Worm (Caenorhabditis elegans) whole organism, late embryonic: ENCODE results near the gene ribo-1.

Source experiments
- ama-1 ChIP-seq: fragments of 150-350 bp; optimal IDR thresholded peaks from 2 replicates; lab custom pipeline; 2014
- ceh-24 ChIP-seq: sonication (generic microtip); optimal IDR thresholded peaks from 2 replicates; lab custom pipeline; 2016; ENCODE audit warnings: mild to moderate bottlenecking, missing genetic modification characterization, missing compliant biosample characterization
- ceh-9 ChIP-seq: sonication (generic microtip); optimal IDR thresholded peaks from 2 replicates; lab custom pipeline; 2016; ENCODE audit warnings: mild to moderate bottlenecking, missing genetic modification characterization, inconsistent platforms, missing compliant biosample characterization
- che-1 ChIP-seq: sonication (generic microtip); optimal IDR thresholded peaks from 2 replicates; lab custom pipeline; 2016; ENCODE audit warnings: mild to moderate bottlenecking, missing genetic modification characterization, missing compliant biosample characterization
- dmd-4 ChIP-seq: sonication (generic microtip); optimal IDR thresholded peaks from 2 replicates; lab custom pipeline; 2016; ENCODE audit warnings: borderline replicate concordance, missing genetic modification characterization, missing compliant biosample characterization
- dve-1 ChIP-seq: sonication (generic microtip); optimal IDR thresholded peaks from 2 replicates; lab custom pipeline; 2017; ENCODE audit warnings: antibody characterized with exemption, mild to moderate bottlenecking, missing genetic modification characterization, missing compliant biosample characterization
- hlh-15 ChIP-seq: sonication (generic microtip); optimal IDR thresholded peaks from 2 replicates; lab custom pipeline; 2016; ENCODE audit warnings: missing genetic modification characterization, missing compliant biosample characterization
- nhr-11 ChIP-seq: fragments of 150-350 bp; optimal IDR thresholded peaks from 2 replicates; lab custom pipeline; 2014; ENCODE audit warnings: missing biosample characterization, missing genetic modification characterization
- pha-2 ChIP-seq: sonication (generic microtip); optimal IDR thresholded peaks from 2 replicates; lab custom pipeline; 2017; ENCODE audit warnings: mild to moderate bottlenecking, missing genetic modification characterization, missing compliant biosample characterization
- pqm-1 ChIP-seq: sonication (generic microtip); optimal IDR thresholded peaks from 2 replicates; lab custom pipeline; 2016; ENCODE audit warnings: missing genetic modification characterization, missing compliant biosample characterization
- sox-4 ChIP-seq: sonication (generic microtip); optimal IDR thresholded peaks from 2 replicates; lab custom pipeline; 2017; ENCODE audit warnings: mild to moderate bottlenecking, missing genetic modification characterization, inconsistent platforms, missing compliant biosample characterization
- syd-9 ChIP-seq: sonication (generic microtip); optimal IDR thresholded peaks from 2 replicates; lab custom pipeline; 2016; ENCODE audit warnings: mild to moderate bottlenecking, missing genetic modification characterization, moderate library complexity, missing compliant biosample characterization
- unc-42 ChIP-seq: sonication (generic microtip); optimal IDR thresholded peaks from 2 replicates; lab custom pipeline; 2016; ENCODE audit warnings: missing genotype, missing genetic modification characterization, missing compliant biosample characterization

DNA sequence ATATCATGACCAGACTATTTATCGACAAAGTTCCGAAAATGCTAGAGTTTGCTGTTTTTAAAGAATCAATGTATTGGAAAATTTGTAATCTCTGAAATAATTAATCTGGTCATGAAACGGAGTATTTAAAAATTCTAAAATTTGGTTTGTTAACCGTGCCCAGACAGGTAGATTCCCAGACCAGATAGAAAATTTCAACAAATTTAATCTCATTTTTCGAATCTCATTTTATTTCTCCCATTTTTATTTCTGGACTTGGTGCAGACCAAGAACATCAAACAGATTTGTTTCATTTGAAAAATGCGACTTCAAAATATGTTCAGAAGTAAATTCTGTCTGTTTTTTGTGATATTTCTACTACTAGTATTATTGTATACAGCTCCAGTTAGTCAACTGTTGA lies 12.6 kb downstream of the ribo-1 start, which contains the start of gene T22D1.1:
- TF ChIP-seq hlh-15 (tag; lab: Kevin White, UChicago) = no peak
- TF ChIP-seq pqm-1 (tag; lab: Kevin White, UChicago) = no peak
- TF ChIP-seq pha-2 = no peak
- no peak for TF ChIP-seq che-1
- no peak for TF ChIP-seq nhr-11 (tag; lab: Kevin White, UChicago)
- TF ChIP-seq dmd-4 (tag; lab: Kevin White, UChicago) = no peak
- TF ChIP-seq dve-1 (tag; lab: Kevin White, UChicago) = no peak
- no peak for TF ChIP-seq sox-4 (tag; lab: Kevin White, UChicago)
- TF ChIP-seq ama-1 = no peak
- no peak for TF ChIP-seq ceh-24 (tag; lab: Kevin White, UChicago)
- no peak for TF ChIP-seq unc-42
- no peak for TF ChIP-seq syd-9
- no peak for TF ChIP-seq ceh-9 (tag; lab: Kevin White, UChicago)
